Fruit fly (Drosophila melanogaster) Kc167 (cell line): ENCODE results near the gene CG7352.

Experiments used
- Myc ChIP-seq: fragments of >200 bp; optimal IDR thresholded peaks from 2 replicates; lab custom pipeline; 2017; ENCODE audit warnings: missing external identifiers
- Sin3A ChIP-seq: fragments of >200 bp; optimal IDR thresholded peaks from 2 replicates; lab custom pipeline; 2018; ENCODE audit warnings: missing external identifiers
- h ChIP-seq: fragments of >200 bp; optimal IDR thresholded peaks from 3 replicates; lab custom pipeline; 2018; ENCODE audit warnings: missing external identifiers
- insv ChIP-seq: fragments of >200 bp; optimal IDR thresholded peaks from 3 replicates; lab custom pipeline; 2018; ENCODE audit warnings: missing external identifiers
- psq ChIP-seq: fragments of >200 bp; optimal IDR thresholded peaks from 2 replicates; lab custom pipeline; 2017; ENCODE audit warnings: missing external identifiers
- ttk ChIP-seq: sonication (Bioruptor generic); optimal IDR thresholded peaks from 2 replicates; lab custom pipeline; 2017; ENCODE audit warnings: missing external identifiers

CG7352 gene

dm6 chr3R:8336012-8336567 is 11.3 kb upstream of the CG7352 start:
- TF ChIP-seq Sin3A (no peak), h (lab: Kevin White, UChicago) (no peak), ttk (lab: Kevin White, UChicago) (no peak), insv (lab: Kevin White, UChicago) (no peak), Myc (lab: Kevin White, UChicago) (no peak), psq (lab: Kevin White, UChicago) (no peak)

dm6 chr3R:8340675-8341275 is 6.6 kb upstream of the CG7352 start, which contains the start of the genes COX7A and Arl2:
TSS of gene COX7A (minus strand) at chr3R:8341043.
TSS of gene Arl2 (plus strand) at chr3R:8341100.
- TF ChIP-seq h (lab: Kevin White, UChicago) (no peak), ttk (lab: Kevin White, UChicago) (no peak), Myc (lab: Kevin White, UChicago) (no peak), psq (lab: Kevin White, UChicago) (no peak), insv (lab: Kevin White, UChicago) (no peak), Sin3A (no peak)

DNA sequence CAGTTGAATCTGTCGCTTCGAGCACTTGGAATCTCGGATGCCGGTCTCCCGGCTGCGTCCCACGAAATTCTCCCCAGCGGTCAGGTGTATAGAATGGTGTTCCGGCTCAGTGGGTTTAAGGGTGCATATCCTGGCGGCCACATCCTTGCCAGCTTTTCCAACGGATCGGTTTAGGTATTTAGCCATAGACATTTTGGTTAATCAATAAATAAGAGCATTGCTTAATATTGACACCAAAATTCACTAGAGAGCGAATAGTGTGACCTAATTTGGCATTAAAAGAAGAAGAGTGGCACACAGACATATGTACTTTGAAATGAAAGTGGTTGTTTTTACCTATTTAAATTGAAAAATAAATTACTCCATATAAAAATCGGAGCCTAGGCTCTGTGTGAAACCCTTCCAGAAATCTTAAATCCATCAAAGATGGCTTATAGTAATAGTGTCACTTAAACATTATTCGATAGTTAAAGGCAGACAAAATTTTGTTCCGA is 4.1 kb upstream of the CG7352 start, which contains the start of the genes PNKP and COX7AL:
Gene PNKP, minus strand, starts transcription at position 266 of the 494 bp plus-strand sequence.
Gene COX7AL, plus strand, starts transcription at position 419 of the 494 bp plus-strand sequence.
- TF ChIP-seq Sin3A (no peak), ttk (lab: Kevin White, UChicago) (no peak), psq (lab: Kevin White, UChicago) (no peak), h (lab: Kevin White, UChicago) (no peak), Myc (lab: Kevin White, UChicago) (no peak), insv (lab: Kevin White, UChicago) (no peak)

DNA sequence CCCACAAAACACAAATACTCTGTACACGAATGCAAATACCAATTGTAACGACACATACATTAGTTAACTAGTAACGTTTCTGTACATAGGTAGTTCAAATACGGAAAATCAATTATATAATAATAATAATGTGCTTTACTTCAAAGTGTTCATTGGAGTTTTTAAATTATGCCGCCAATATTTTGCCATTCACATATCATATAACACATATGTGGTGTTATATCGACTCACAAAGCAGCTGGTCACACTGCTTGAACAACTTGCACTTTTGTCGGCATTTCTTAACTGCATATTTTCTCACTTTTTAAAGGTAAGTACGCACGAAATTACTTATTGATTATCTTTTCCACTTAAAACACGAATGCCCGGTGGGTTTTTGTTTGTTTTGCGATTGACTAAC is 3.2 kb upstream of the CG7352 start, which contains the start of gene DppIII:
Gene DppIII, plus strand, starts transcription at position 227 of the 400 bp plus-strand sequence.
- TF ChIP-seq Sin3A (no peak), insv (lab: Kevin White, UChicago) (no peak), psq (lab: Kevin White, UChicago) (no peak), ttk (lab: Kevin White, UChicago) (no peak), Myc (lab: Kevin White, UChicago) (no peak), h (lab: Kevin White, UChicago) (no peak)

- TF ChIP-seq h (lab: Kevin White, UChicago), result no peak
- no peak for TF ChIP-seq psq (lab: Kevin White, UChicago)
- TF ChIP-seq ttk (lab: Kevin White, UChicago), result no peak
- TF ChIP-seq insv (lab: Kevin White, UChicago), result no peak
- TF ChIP-seq Sin3A, result no peak
- no peak for TF ChIP-seq Myc (lab: Kevin White, UChicago)
Measured at dm6 chr3R:8347835-8348234, 456 bp downstream of the CG7352 start.

dm6 chr3R:8349106-8349448 is 1.7 kb downstream of the CG7352 start:
- TF ChIP-seq Sin3A, result no peak
- TF ChIP-seq insv (lab: Kevin White, UChicago), result no peak
- TF ChIP-seq h (lab: Kevin White, UChicago), result no peak
- no peak for TF ChIP-seq psq (lab: Kevin White, UChicago)
- no peak for TF ChIP-seq ttk (lab: Kevin White, UChicago)
- TF ChIP-seq Myc (lab: Kevin White, UChicago), result no peak

DNA sequence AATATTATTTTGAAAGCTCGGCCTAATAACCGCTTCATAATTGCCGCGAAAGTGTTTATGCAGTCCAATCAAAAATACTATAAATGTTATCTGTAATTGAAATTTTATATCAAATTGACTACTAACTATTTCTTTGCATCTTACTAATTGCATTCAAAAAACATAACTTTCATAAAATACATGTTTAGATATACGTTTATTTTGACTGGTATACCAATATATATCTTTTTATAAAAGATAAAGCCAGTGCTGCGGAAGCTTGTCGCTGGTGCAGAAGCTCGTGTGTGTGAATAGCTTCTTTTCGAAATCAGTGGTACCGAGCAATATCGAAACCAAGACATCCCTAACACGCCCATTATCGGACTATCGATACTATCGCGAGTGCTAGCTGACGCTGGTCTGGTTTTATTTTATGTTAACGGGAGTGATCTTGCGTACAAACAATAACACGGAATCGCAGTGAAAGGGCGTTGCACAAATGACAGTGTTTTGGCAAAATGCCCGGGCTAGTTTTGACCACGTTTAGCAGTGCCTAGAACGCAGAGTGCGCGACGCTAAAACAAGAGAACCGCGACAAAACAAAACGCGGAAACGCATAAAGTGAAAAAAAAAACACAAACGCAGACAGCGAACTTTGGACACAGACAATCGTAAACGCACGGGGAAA is 2.2 kb downstream of the CG7352 start, which contains the start of gene Atg13:
Gene Atg13, plus strand, starts transcription at position 367 of the 667 bp plus-strand sequence.
- TF ChIP-seq psq (lab: Kevin White, UChicago) (no peak), h (lab: Kevin White, UChicago) (no peak), Myc (lab: Kevin White, UChicago) (no peak), Sin3A (no peak), insv (lab: Kevin White, UChicago) (no peak), ttk (lab: Kevin White, UChicago) (no peak)

DNA sequence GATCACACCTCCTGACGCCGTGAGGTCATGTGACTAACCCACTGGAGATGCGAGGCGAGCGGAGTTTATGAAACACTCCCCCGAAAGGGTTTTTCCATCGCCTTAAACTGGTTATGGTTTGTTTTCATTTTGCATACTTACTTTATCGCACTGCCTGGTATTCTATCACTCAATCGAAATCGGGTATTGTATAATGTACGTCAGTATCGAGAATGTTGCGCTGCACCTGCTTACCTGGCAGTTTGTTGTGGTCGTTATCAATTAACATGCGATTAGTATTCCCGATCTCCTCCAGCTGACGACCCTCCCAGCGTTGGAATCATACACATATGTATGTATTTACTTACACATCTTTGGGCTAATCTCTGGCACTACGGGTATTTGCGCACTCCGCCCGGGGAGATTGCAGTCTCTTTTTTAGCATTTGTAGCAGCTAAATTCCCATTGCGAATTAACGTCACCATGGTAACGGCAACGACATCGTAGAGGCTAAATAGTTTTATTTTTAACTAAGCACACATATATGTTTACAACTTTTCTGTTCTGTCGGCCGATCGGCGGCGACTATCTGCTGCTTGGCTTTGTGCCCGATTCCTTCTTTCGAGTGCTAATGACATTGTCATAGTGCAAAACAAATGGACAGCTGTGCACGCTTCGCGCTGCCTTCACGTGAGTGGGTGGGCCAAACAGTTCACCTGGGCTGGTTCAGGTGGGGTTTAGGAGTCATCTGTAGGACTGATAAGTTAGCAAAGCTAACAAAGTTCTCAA is 5.8 kb downstream of the CG7352 start:
- TF ChIP-seq psq (lab: Kevin White, UChicago), result no peak
- TF ChIP-seq Sin3A, result no peak
- TF ChIP-seq ttk (lab: Kevin White, UChicago), result no peak
- TF ChIP-seq h (lab: Kevin White, UChicago), result no peak
- TF ChIP-seq Myc (lab: Kevin White, UChicago), result no peak
- TF ChIP-seq insv (lab: Kevin White, UChicago), result no peak

DNA sequence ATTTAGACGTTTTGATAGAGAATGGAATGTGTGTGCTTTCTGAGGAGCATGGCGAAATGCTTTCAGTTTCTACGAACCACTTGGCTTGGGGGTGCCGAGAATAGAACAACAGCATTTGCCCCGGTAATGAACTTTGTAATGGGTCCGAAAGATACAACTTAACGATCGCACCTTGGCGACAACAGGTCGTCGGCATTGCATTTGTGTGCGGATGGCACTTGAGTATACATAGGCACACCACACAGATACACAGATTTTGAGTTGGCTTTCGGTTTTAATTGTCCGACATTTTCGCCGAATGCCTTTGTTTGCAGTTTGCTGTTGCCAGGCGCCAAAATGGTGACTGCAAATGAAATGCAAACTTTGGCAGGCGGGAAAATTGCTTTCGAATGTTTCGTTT is 6.6 kb downstream of the CG7352 start:
- no peak for TF ChIP-seq Myc (lab: Kevin White, UChicago)

dm6 chr3R:8354458-8354857 is 7.1 kb downstream of the CG7352 start:
- TF ChIP-seq h (lab: Kevin White, UChicago), result no peak
- TF ChIP-seq Sin3A, result no peak
- no peak for TF ChIP-seq Myc (lab: Kevin White, UChicago)
- no peak for TF ChIP-seq psq (lab: Kevin White, UChicago)
- TF ChIP-seq ttk (lab: Kevin White, UChicago), result no peak
- TF ChIP-seq insv (lab: Kevin White, UChicago), result no peak

- TF ChIP-seq h (lab: Kevin White, UChicago) (no peak), Sin3A (no peak), Myc (lab: Kevin White, UChicago) (no peak), ttk (lab: Kevin White, UChicago) (no peak), psq (lab: Kevin White, UChicago) (no peak), insv (lab: Kevin White, UChicago) (no peak)
Measured at dm6 chr3R:8354969-8355368, 7.6 kb downstream of the CG7352 start.
